Worm (Caenorhabditis elegans) whole organism, L4/young adult: ENCODE results near the gene nfki-1.

Experiments used
- W03F9.2 ChIP-seq: fragments of 150-350 bp; optimal IDR thresholded peaks from 2 replicates; lab custom pipeline; 2014; ENCODE audit warnings: missing biosample characterization, missing genetic modification characterization
- dao-5 ChIP-seq: sonication (generic microtip); optimal IDR thresholded peaks from 2 replicates; lab custom pipeline; 2016; ENCODE audit warnings: missing genotype, missing genetic modification characterization, moderate library complexity, missing compliant biosample characterization
- him-1 ChIP-seq: sonication (generic microtip); optimal IDR thresholded peaks from 2 replicates; lab custom pipeline; 2016; ENCODE audit warnings: missing genotype, missing genetic modification reagents, missing genetic modification characterization, missing compliant biosample characterization

DNA sequence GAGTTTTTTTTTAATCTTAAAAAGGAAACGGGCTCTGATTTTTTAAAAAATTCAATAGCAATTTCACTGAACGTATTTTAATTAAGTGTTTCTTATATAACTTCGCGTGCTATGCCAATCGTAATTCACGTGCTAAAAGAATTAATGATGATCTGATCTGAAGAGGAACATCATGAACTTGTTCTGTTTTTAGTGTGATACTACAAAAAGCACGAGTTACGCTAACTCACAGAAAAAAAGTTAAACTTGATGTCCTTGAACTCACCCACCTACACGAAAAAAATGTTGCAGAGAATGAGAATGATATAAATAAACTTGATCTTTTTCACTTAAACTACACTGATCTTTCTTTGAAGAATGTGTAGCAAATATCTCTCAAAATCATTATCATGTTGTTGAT, 24.8 kb downstream of the nfki-1 start:
- TF ChIP-seq him-1 (tag; lab: Kevin White, UChicago): no peak
- TF ChIP-seq dao-5 (tag; lab: Kevin White, UChicago): no peak
- TF ChIP-seq W03F9.2: no peak
